Worm (Caenorhabditis elegans) whole organism, mixed stage, embryonic: ENCODE results near the gene abi-1.

Source experiments
- blmp-1 ChIP-seq: fragments of 150-350 bp; optimal IDR thresholded peaks from 2 replicates; lab custom pipeline; 2014; ENCODE audit warnings: missing biosample characterization, missing genetic modification characterization
- ces-1 ChIP-seq: fragments of 150-350 bp; optimal IDR thresholded peaks from 2 replicates; lab custom pipeline; 2014; ENCODE audit warnings: missing biosample characterization, missing genetic modification reagents, missing genetic modification characterization
- elt-1 ChIP-seq: sonication (generic microtip); optimal IDR thresholded peaks from 2 replicates; lab custom pipeline; 2017; ENCODE audit warnings: missing genetic modification characterization, mild to moderate bottlenecking, missing compliant biosample characterization, antibody characterized with exemption, moderate library complexity, borderline replicate concordance; ENCODE audit not compliant: insufficient read depth
- elt-3 ChIP-seq: fragments of 150-350 bp; optimal IDR thresholded peaks from 2 replicates; lab custom pipeline; 2014; ENCODE audit warnings: missing biosample characterization, missing genetic modification characterization
- hlh-1 ChIP-seq: fragments of 150-350 bp; optimal IDR thresholded peaks from 2 replicates; lab custom pipeline; 2014; ENCODE audit warnings: missing biosample characterization, missing genetic modification reagents, missing genetic modification characterization
- lin-32 ChIP-seq: fragments of 200-800 bp; sonication (Bioruptor generic); optimal IDR thresholded peaks from 2 replicates; lab custom pipeline; 2018; ENCODE audit warnings: mild to moderate bottlenecking, missing genetic modification characterization, missing compliant biosample characterization
- mls-2 ChIP-seq: sonication (generic microtip); optimal IDR thresholded peaks from 2 replicates; lab custom pipeline; 2016; ENCODE audit warnings: mild to moderate bottlenecking, missing genetic modification characterization, moderate library complexity, missing compliant biosample characterization
- nhr-12 ChIP-seq: fragments of 150-350 bp; optimal IDR thresholded peaks from 2 replicates; lab custom pipeline; 2014; ENCODE audit warnings: missing biosample characterization, missing genetic modification characterization
- sem-2 ChIP-seq: fragments of 200-800 bp; sonication (Bioruptor generic); optimal IDR thresholded peaks from 2 replicates; lab custom pipeline; 2018; ENCODE audit warnings: mild to moderate bottlenecking, missing genetic modification characterization, missing compliant biosample characterization
- unc-62 ChIP-seq: fragments of 150-350 bp; optimal IDR thresholded peaks from 2 replicates; lab custom pipeline; 2014; ENCODE audit warnings: missing biosample characterization, missing genetic modification reagents, missing genetic modification characterization
- ztf-11 ChIP-seq: fragments of 150-350 bp; optimal IDR thresholded peaks from 2 replicates; lab custom pipeline; 2014; ENCODE audit warnings: missing biosample characterization, missing genetic modification characterization

ce11 chrIII:5721888-5722287 is 29.3 kb upstream of the abi-1 start:
- TF ChIP-seq unc-62 (GFP tag; lab: Kevin White, UChicago) (no peak), mls-2 (tag; lab: Kevin White, UChicago) (no peak), ztf-11 (tag; lab: Kevin White, UChicago) (no peak), ces-1 (GFP tag; lab: Kevin White, UChicago) (peak; percentile 38), blmp-1 (tag; lab: Kevin White, UChicago) (no peak), lin-32 (GFP tag; lab: Kevin White, UChicago) (no peak), hlh-1 (no peak), elt-1 (tag; lab: Kevin White, UChicago) (no peak), elt-3 (no peak), sem-2 (GFP tag; lab: Kevin White, UChicago) (no peak), nhr-12 (tag; lab: Kevin White, UChicago) (no peak)
